Worm (Caenorhabditis elegans) whole organism, midembryonic: ENCODE data around the gene F59E12.9.

Experiments
- T22C8.4 ChIP-seq: fragments of 200-800 bp; sonication (Bioruptor generic); IDR thresholded peaks from 2 replicates; pipeline ENCODE4 v1.3.6; 2022; ENCODE audit warnings: missing genetic modification characterization, missing compliant biosample characterization
- cog-1 ChIP-seq: sonication (generic microtip); optimal IDR thresholded peaks from 2 replicates; lab custom pipeline; 2016; ENCODE audit warnings: missing genetic modification characterization, missing compliant biosample characterization
- flt-1 ChIP-seq: fragments of 200-800 bp; sonication (Bioruptor generic); IDR thresholded peaks from 2 replicates; pipeline ENCODE4 v1.3.6; 2022; ENCODE audit warnings: missing genetic modification characterization, missing compliant biosample characterization
- klf-2 ChIP-seq: fragments of 200-800 bp; sonication (Bioruptor generic); conservative IDR thresholded peaks from 2 replicates; pipeline ENCODE4 v1.3.6; 2022; ENCODE audit warnings: missing genetic modification reagents, missing genetic modification characterization, missing compliant biosample characterization
- med-1 ChIP-seq: sonication (generic microtip); optimal IDR thresholded peaks from 2 replicates; lab custom pipeline; 2017; ENCODE audit warnings: missing genetic modification characterization, mild to moderate bottlenecking, missing compliant biosample characterization, antibody characterized with exemption, missing genetic modification reagents; ENCODE audit not compliant: insufficient read depth
- ref-1 ChIP-seq: fragments of 200-800 bp; sonication (Bioruptor generic); conservative IDR thresholded peaks from 2 replicates; pipeline ENCODE4 v1.3.6; 2022; ENCODE audit warnings: missing genetic modification reagents, missing genetic modification characterization, missing compliant biosample characterization
- tab-1 ChIP-seq: fragments of 200-800 bp; sonication (Bioruptor generic); IDR thresholded peaks from 2 replicates; pipeline ENCODE4 v1.3.6; 2022; ENCODE audit warnings: missing genetic modification characterization, missing compliant biosample characterization
- ztf-23 ChIP-seq: fragments of 200-800 bp; sonication (Bioruptor generic); IDR thresholded peaks from 2 replicates; pipeline ENCODE4 v1.3.6; 2022; ENCODE audit warnings: missing genetic modification reagents, missing genetic modification characterization, missing compliant biosample characterization
- ztf-29 ChIP-seq: fragments of 200-800 bp; sonication (Bioruptor generic); IDR thresholded peaks from 2 replicates; pipeline ENCODE4 v1.3.6; 2022; ENCODE audit warnings: missing genetic modification reagents, missing genetic modification characterization, missing compliant biosample characterization

F59E12.9 gene

DNA sequence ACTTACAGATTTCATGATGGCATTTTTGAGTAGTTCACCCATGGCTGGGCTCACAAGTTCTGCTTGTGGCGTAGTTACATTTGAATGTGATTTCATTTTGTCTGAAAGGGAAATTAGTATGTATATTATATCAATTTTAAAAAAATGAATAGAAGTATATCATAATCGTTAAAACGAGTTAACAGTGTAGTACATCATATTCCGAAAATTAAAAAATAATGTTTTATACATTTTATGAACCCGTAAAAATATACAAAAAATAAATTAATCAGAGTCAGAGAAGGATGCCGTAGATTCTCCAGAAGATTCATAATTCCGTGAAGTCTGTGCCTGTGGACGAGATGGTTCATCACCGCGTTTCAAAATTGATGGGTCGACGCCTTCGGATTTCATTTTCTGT is at the start of gene F59E12.9:
F59E12.9 (minus strand) TSS at position 101 of the 400 bp plus-strand sequence.
- no peak for TF ChIP-seq T22C8.4 (GFP tag; lab: Robert Waterston, UW)
- TF ChIP-seq ztf-29 (GFP tag; lab: Robert Waterston, UW), result no peak

ce11 chrII:5696218-5696617 is 49.4 kb upstream of the F59E12.9 start:
- TF ChIP-seq cog-1 (tag; lab: Kevin White, UChicago), result no peak
- no peak for TF ChIP-seq ztf-23 (GFP tag; lab: Robert Waterston, UW)
- TF ChIP-seq T22C8.4 (GFP tag; lab: Robert Waterston, UW), result no peak
- TF ChIP-seq ztf-29 (GFP tag; lab: Robert Waterston, UW), result no peak
- no peak for TF ChIP-seq flt-1 (GFP tag; lab: Robert Waterston, UW)
- no peak for TF ChIP-seq ref-1 (GFP tag; lab: Robert Waterston, UW)
- TF ChIP-seq klf-2 (GFP tag; lab: Robert Waterston, UW), result no peak
- TF ChIP-seq tab-1 (GFP tag; lab: Robert Waterston, UW), result no peak
- no peak for TF ChIP-seq med-1

DNA sequence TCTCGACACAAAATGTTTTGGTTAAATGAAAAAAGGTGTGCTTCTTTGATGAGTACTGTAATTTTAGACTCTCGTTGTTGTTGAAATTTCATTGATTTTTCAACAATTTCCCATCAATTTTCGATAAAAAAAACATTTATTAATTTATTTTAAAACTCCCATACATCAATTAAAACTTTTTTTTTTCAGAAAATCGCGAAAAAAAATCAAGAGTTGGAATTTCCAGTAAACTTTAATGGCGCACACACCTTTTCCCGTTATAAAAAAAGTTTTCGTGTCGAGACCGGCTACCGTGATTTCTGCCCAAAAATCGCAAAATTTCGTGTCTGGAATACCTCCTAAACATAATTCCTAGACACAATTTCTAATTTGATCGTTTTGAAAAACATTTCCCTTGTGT is 48.0 kb upstream of the F59E12.9 start, which contains the start of gene C25H3.14:
C25H3.14 (plus strand) TSS at position 301 of the 400 bp plus-strand sequence.
- TF ChIP-seq cog-1 (tag; lab: Kevin White, UChicago) (no peak), tab-1 (GFP tag; lab: Robert Waterston, UW) (no peak), flt-1 (GFP tag; lab: Robert Waterston, UW) (no peak), med-1 (no peak), ref-1 (GFP tag; lab: Robert Waterston, UW) (no peak)

- no peak for TF ChIP-seq tab-1 (GFP tag; lab: Robert Waterston, UW)
- no peak for TF ChIP-seq T22C8.4 (GFP tag; lab: Robert Waterston, UW)
Observed at ce11 chrII:5693893-5694292, 47.1 kb upstream of the F59E12.9 start, which contains the start of gene C25H3.3. Gene C25H3.3, plus strand, starts transcription at chrII:5694193.

DNA sequence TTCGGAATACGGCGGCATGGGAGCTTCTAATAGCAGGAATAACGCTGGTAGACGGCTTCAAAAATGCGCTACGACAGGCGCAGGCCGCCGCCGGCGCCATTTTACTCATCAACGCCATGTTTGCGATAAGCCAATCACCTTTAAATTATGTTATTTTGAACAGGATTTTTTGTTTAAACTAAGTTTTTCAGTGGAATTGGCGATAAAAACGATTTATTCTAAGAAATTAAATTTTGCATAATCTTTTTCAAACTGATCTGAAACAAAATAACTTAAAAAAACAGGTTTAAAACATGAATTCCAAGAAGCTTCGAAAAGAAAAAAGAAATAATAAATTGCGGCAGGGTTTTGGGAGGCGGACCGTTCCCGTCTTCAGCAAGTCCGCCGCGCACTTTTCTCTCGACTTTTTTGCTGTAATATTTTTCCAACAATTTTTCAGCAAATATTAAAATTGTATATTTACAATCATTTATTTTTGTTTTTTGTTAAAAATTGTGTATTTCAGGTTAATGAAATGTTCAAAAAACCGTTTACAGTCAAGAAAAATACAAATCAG is 44.5 kb upstream of the F59E12.9 start, which contains the start of the genes ndub-5 and eif-2D:
ndub-5 (minus strand) TSS at position 138 of the 556 bp plus-strand sequence.
eif-2D (plus strand) TSS at position 506 of the 556 bp plus-strand sequence.
- TF ChIP-seq klf-2 (GFP tag; lab: Robert Waterston, UW) (no peak), flt-1 (GFP tag; lab: Robert Waterston, UW) (no peak), tab-1 (GFP tag; lab: Robert Waterston, UW) (no peak), ztf-23 (GFP tag; lab: Robert Waterston, UW) (no peak), ref-1 (GFP tag; lab: Robert Waterston, UW) (no peak)

- TF ChIP-seq ztf-23 (GFP tag; lab: Robert Waterston, UW), result no peak
- TF ChIP-seq ztf-29 (GFP tag; lab: Robert Waterston, UW), result no peak
- no peak for TF ChIP-seq flt-1 (GFP tag; lab: Robert Waterston, UW)
- peak; percentile 46; the same call in 1 of the 2 replicates for TF ChIP-seq klf-2 (GFP tag; lab: Robert Waterston, UW)
Observed at ce11 chrII:5688959-5689358, 42.1 kb upstream of the F59E12.9 start, which contains the start of gene C25H3.11. Gene C25H3.11, minus strand, starts transcription at chrII:5689040.

DNA sequence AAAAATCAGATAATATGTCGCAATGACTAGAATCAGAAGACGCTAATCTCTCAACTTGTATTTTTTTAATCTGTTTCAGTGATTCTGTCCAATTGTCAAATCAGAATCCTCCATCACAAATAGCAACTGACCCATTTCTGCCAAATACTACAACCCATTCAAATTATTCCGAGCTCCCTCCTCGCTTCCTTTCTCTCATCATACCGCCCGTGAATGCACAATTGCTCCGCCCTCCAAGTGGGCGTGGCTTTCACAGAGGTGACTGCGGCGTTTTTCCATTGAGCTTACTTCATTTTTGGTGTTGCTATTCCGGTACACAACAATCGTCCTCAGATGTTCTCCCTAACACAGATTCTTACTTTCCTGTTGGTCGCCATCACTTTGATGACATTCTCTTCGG is 33.9 kb upstream of the F59E12.9 start, which contains the start of gene flp-27:
flp-27 (plus strand) TSS at position 301 of the 400 bp plus-strand sequence.
- TF ChIP-seq tab-1 (GFP tag; lab: Robert Waterston, UW) (no peak), klf-2 (GFP tag; lab: Robert Waterston, UW) (no peak), flt-1 (GFP tag; lab: Robert Waterston, UW) (no peak), med-1 (no peak), ztf-29 (GFP tag; lab: Robert Waterston, UW) (no peak), ref-1 (GFP tag; lab: Robert Waterston, UW) (no peak), T22C8.4 (GFP tag; lab: Robert Waterston, UW) (no peak)

- TF ChIP-seq med-1, result no peak
- TF ChIP-seq ztf-23 (GFP tag; lab: Robert Waterston, UW), result no peak
- TF ChIP-seq flt-1 (GFP tag; lab: Robert Waterston, UW), result no peak
- no peak for TF ChIP-seq ref-1 (GFP tag; lab: Robert Waterston, UW)
- no peak for TF ChIP-seq T22C8.4 (GFP tag; lab: Robert Waterston, UW)
- TF ChIP-seq tab-1 (GFP tag; lab: Robert Waterston, UW), result no peak
- no peak for TF ChIP-seq klf-2 (GFP tag; lab: Robert Waterston, UW)
- no peak for TF ChIP-seq ztf-29 (GFP tag; lab: Robert Waterston, UW)
Observed at ce11 chrII:5669580-5669979, 22.7 kb upstream of the F59E12.9 start, which contains the start of gene C25H3.17. Gene C25H3.17, minus strand, starts transcription at chrII:5669680.

DNA sequence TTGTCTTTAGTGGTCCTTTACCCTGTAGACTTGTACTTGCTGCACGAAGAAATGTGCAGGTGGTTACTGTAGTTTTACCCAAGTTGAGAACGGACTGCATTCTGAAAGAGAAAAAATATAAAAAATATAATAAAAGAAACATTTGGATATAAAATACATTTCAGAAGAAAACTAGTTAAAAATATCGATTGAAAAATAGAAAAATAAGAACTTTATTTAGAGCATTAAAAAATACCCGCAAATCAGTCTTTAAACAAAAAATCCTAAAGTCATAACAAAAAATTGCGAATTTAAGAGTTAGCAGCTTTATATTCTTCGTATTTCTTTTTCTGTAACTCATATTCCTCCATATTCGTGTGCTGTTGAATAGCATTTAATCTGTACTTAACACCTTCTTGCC is 22.0 kb upstream of the F59E12.9 start, which contains the start of gene C25H3.7:
C25H3.7 (minus strand) TSS at position 101 of the 400 bp plus-strand sequence.
- TF ChIP-seq flt-1 (GFP tag; lab: Robert Waterston, UW) (no peak), T22C8.4 (GFP tag; lab: Robert Waterston, UW) (no peak), klf-2 (GFP tag; lab: Robert Waterston, UW) (no peak), ref-1 (GFP tag; lab: Robert Waterston, UW) (no peak), ztf-29 (GFP tag; lab: Robert Waterston, UW) (no peak), tab-1 (GFP tag; lab: Robert Waterston, UW) (no peak), cog-1 (tag; lab: Kevin White, UChicago) (no peak), ztf-23 (GFP tag; lab: Robert Waterston, UW) (no peak), med-1 (no peak)

ce11 chrII:5667540-5667939 is 20.7 kb upstream of the F59E12.9 start:
- no peak for TF ChIP-seq cog-1 (tag; lab: Kevin White, UChicago)
- TF ChIP-seq flt-1 (GFP tag; lab: Robert Waterston, UW), result peak; percentile 74; the same call in 1 of the 2 replicates
